Worm (Caenorhabditis elegans) whole organism, L4/young adult: ENCODE data around the gene srh-48.

ENCODE experiments used
- W03F9.2 ChIP-seq: fragments of 150-350 bp; optimal IDR thresholded peaks from 2 replicates; lab custom pipeline; 2014; ENCODE audit warnings: missing biosample characterization, missing genetic modification characterization
- him-1 ChIP-seq: sonication (generic microtip); optimal IDR thresholded peaks from 2 replicates; lab custom pipeline; 2016; ENCODE audit warnings: missing genotype, missing genetic modification reagents, missing genetic modification characterization, missing compliant biosample characterization

DNA sequence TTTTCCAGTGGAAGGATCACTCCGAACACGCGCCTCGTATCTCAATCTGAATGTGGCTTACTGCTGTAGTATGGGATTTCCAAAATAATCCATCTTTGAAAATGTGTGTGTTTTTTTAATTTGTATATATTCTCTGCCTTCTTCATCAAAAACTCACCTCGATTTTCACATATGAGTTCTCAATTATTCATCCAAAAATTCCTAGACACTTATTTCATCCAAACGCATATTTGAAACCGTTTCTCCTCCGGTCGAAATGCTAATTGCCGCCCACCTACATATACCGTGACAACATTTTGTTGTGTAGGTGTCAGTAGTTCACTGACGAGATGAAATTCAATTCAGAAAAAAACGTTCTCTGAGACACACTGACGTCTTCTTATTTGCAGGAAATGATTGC is 32.5 kb upstream of the srh-48 start:
- TF ChIP-seq W03F9.2 (tag; lab: Kevin White, UChicago) = no peak
- no peak for TF ChIP-seq him-1 (tag; lab: Kevin White, UChicago)
